Worm (Caenorhabditis elegans) whole organism, L4 larva: ENCODE measurements around the gene mdt-26.
A peak's percentile ranks its signal among the peaks of the same experiment; 100 is the strongest.

Experiments used
- D1046.2 ChIP-seq: fragments of 200-800 bp; sonication (Bioruptor generic); IDR thresholded peaks from 2 replicates; pipeline ENCODE4 v1.3.6; 2022; ENCODE audit warnings: missing genetic modification characterization, missing compliant biosample characterization
- F44E2.7 ChIP-seq: fragments of 200-800 bp; sonication (Bioruptor generic); IDR thresholded peaks from 2 replicates; pipeline ENCODE4 v2.1.2; 2022; ENCODE audit warnings: missing genetic modification characterization, missing compliant biosample characterization
- T20F7.1 ChIP-seq: fragments of 200-800 bp; sonication (Bioruptor generic); optimal IDR thresholded peaks from 2 replicates; lab custom pipeline; 2018; ENCODE audit warnings: mild to moderate bottlenecking, missing genetic modification characterization, missing compliant biosample characterization
- Y105C5A.15 ChIP-seq: fragments of 200-800 bp; sonication (Bioruptor generic); IDR thresholded peaks from 2 replicates; pipeline ENCODE4 v1.3.6; 2022; ENCODE audit warnings: missing genetic modification characterization, missing compliant biosample characterization
- Y48G9A.11 ChIP-seq: fragments of 200-800 bp; sonication (Bioruptor generic); IDR thresholded peaks from 2 replicates; pipeline ENCODE4 v1.3.6; 2022; ENCODE audit warnings: missing genetic modification reagents, missing genetic modification characterization, missing compliant biosample characterization
- Y75B8A.6 ChIP-seq: fragments of 200-800 bp; sonication (Bioruptor generic); IDR thresholded peaks from 2 replicates; pipeline ENCODE4 v1.3.6; 2022; ENCODE audit warnings: missing genetic modification reagents, missing genetic modification characterization, missing compliant biosample characterization
- ZK337.2 ChIP-seq: fragments of 200-800 bp; sonication (Bioruptor generic); IDR thresholded peaks from 2 replicates; pipeline ENCODE4 v1.3.6; 2022; ENCODE audit warnings: missing genetic modification reagents, missing genetic modification characterization, missing compliant biosample characterization
- ZK546.5 ChIP-seq, 2 experiments: sonication (generic microtip); optimal IDR thresholded peaks; 2 replicates each; lab custom pipeline; 2017; ENCODE audit warnings: missing biosample characterization in 2 of 2, missing genetic modification characterization in 2 of 2
- aha-1 ChIP-seq: fragments of 150-350 bp; peaks from one replicate; lab custom pipeline; 2014; ENCODE audit warnings: missing biosample characterization, missing genetic modification characterization
- aly-2 ChIP-seq: sonication (generic microtip); optimal IDR thresholded peaks from 2 replicates; lab custom pipeline; 2018; ENCODE audit warnings: missing biosample characterization, missing genetic modification characterization
- ama-1 ChIP-seq: fragments of 150-350 bp; optimal IDR thresholded peaks from 2 replicates; lab custom pipeline; 2014; ENCODE audit warnings: inconsistent platforms, mixed read lengths
- attf-4 ChIP-seq: sonication (generic microtip); optimal IDR thresholded peaks from 3 replicates; lab custom pipeline; 2017; ENCODE audit warnings: missing biosample characterization, missing genetic modification characterization
- ceh-20 ChIP-seq: fragments of 200-800 bp; sonication (Bioruptor generic); IDR thresholded peaks from 2 replicates; pipeline ENCODE4 v1.3.6; 2022; ENCODE audit warnings: missing genetic modification reagents, missing genetic modification characterization, missing compliant biosample characterization
- ceh-28 ChIP-seq: fragments of 150-350 bp; optimal IDR thresholded peaks from 2 replicates; lab custom pipeline; 2014; ENCODE audit warnings: missing biosample characterization, missing genetic modification reagents, missing genetic modification characterization
- ceh-32 ChIP-seq: sonication (generic microtip); optimal IDR thresholded peaks from 2 replicates; lab custom pipeline; 2016; ENCODE audit warnings: mild to moderate bottlenecking, missing genetic modification characterization, missing compliant biosample characterization; ENCODE audit not compliant: poor library complexity
- ceh-44 ChIP-seq: fragments of 200-800 bp; sonication (Bioruptor generic); IDR thresholded peaks from 2 replicates; pipeline ENCODE4 v1.3.6; 2022; ENCODE audit warnings: missing genetic modification reagents, missing genetic modification characterization, missing compliant biosample characterization
- ceh-62 ChIP-seq: sonication (generic microtip); optimal IDR thresholded peaks from 2 replicates; lab custom pipeline; 2017; ENCODE audit warnings: missing biosample characterization, missing genetic modification characterization
- ceh-82 ChIP-seq: sonication (generic microtip); optimal IDR thresholded peaks from 2 replicates; lab custom pipeline; 2017; ENCODE audit warnings: missing biosample characterization, missing genetic modification characterization
- cey-2 ChIP-seq: sonication (generic microtip); optimal IDR thresholded peaks from 3 replicates; lab custom pipeline; 2017; ENCODE audit warnings: missing genetic modification characterization, mild to moderate bottlenecking, missing compliant biosample characterization, antibody characterized with exemption, borderline replicate concordance; ENCODE audit not compliant: insufficient read depth
- dmd-8 ChIP-seq: fragments of 200-800 bp; sonication (Bioruptor generic); IDR thresholded peaks from 2 replicates; pipeline ENCODE4 v1.3.6; 2022; ENCODE audit warnings: missing genetic modification characterization, missing compliant biosample characterization
- duxl-1 ChIP-seq: sonication (generic microtip); optimal IDR thresholded peaks from 2 replicates; lab custom pipeline; 2016; ENCODE audit warnings: mild to moderate bottlenecking, missing genetic modification characterization, moderate library complexity, missing compliant biosample characterization; ENCODE audit not compliant: poor library complexity
- egl-43 ChIP-seq: fragments of 200-800 bp; sonication (Bioruptor generic); IDR thresholded peaks from 2 replicates; pipeline ENCODE4 v1.3.6; 2022; ENCODE audit warnings: missing genetic modification reagents, missing genetic modification characterization, missing compliant biosample characterization
- hlh-30 ChIP-seq: sonication (generic microtip); optimal IDR thresholded peaks from 2 replicates; lab custom pipeline; 2017; ENCODE audit warnings: antibody characterized with exemption, mild to moderate bottlenecking, missing genetic modification characterization, missing compliant biosample characterization; ENCODE audit not compliant: insufficient read depth
- hmg-1.1 ChIP-seq: fragments of 200-800 bp; sonication (Bioruptor generic); IDR thresholded peaks from 2 replicates; pipeline ENCODE4 v1.3.6; 2022; ENCODE audit warnings: missing genetic modification reagents, missing genetic modification characterization, missing compliant biosample characterization
- jun-1 ChIP-seq: fragments of 150-350 bp; optimal IDR thresholded peaks from 2 replicates; lab custom pipeline; 2014; ENCODE audit warnings: missing biosample characterization, missing genetic modification reagents, missing genetic modification characterization
- lin-13 ChIP-seq: fragments of 150-350 bp; optimal IDR thresholded peaks from 2 replicates; lab custom pipeline; 2014; ENCODE audit warnings: missing biosample characterization, missing genetic modification reagents, missing genetic modification characterization
- lin-15B ChIP-seq: fragments of 150-350 bp; sonication (generic microtip); optimal IDR thresholded peaks from 3 replicates; lab custom pipeline; 2014; ENCODE audit warnings: missing biosample characterization, missing genetic modification characterization
- lsy-2 ChIP-seq, 2 experiments: fragments of 150-350 bp in 1 of 2; sonication (generic microtip) in 1 of 2; optimal IDR thresholded peaks; 2 replicates each; lab custom pipeline; 2014 to 2017; ENCODE audit warnings: missing biosample characterization in 2 of 2, missing genetic modification characterization in 2 of 2
- madf-9 ChIP-seq: fragments of 200-800 bp; sonication (Bioruptor generic); conservative IDR thresholded peaks from 2 replicates; pipeline ENCODE4 v1.3.6; 2022; ENCODE audit warnings: missing genetic modification reagents, missing genetic modification characterization, missing compliant biosample characterization
- mdl-1 ChIP-seq, 2 experiments: fragments of 150-350 bp in 1 of 2; sonication (generic microtip) in 1 of 2; optimal IDR thresholded peaks; 2 replicates each; lab custom pipeline; 2014 to 2017; ENCODE audit warnings: missing biosample characterization in 2 of 2, missing genetic modification characterization in 2 of 2
- mdt-29 ChIP-seq: fragments of 200-800 bp; sonication (Bioruptor generic); IDR thresholded peaks from 2 replicates; pipeline ENCODE4 v1.3.6; 2022; ENCODE audit warnings: missing genetic modification reagents, missing genetic modification characterization, missing compliant biosample characterization
- mxl-2 ChIP-seq: fragments of 200-800 bp; sonication (Bioruptor generic); conservative IDR thresholded peaks from 2 replicates; pipeline ENCODE4 v1.3.6; 2022; ENCODE audit warnings: missing genetic modification reagents, missing genetic modification characterization, missing compliant biosample characterization
- mxl-3 ChIP-seq: fragments of 200-800 bp; sonication (Bioruptor generic); optimal IDR thresholded peaks from 2 replicates; lab custom pipeline; 2018; ENCODE audit warnings: mild to moderate bottlenecking, missing genetic modification characterization, missing compliant biosample characterization
- nhr-10 ChIP-seq: fragments of 150-350 bp; optimal IDR thresholded peaks from 2 replicates; lab custom pipeline; 2014; ENCODE audit warnings: missing biosample characterization, missing genetic modification characterization
- nhr-237 ChIP-seq: sonication (generic microtip); optimal IDR thresholded peaks from 2 replicates; lab custom pipeline; 2017; ENCODE audit warnings: missing biosample characterization, missing genetic modification characterization
- nhr-41 ChIP-seq: fragments of 200-800 bp; sonication (Bioruptor generic); IDR thresholded peaks from 2 replicates; pipeline ENCODE4 v1.3.6; 2022; ENCODE audit warnings: missing genetic modification reagents, missing genetic modification characterization, missing compliant biosample characterization
- nhr-6 ChIP-seq: fragments of 150-350 bp; optimal IDR thresholded peaks from 2 replicates; lab custom pipeline; 2014; ENCODE audit warnings: missing biosample characterization, missing genetic modification characterization
- nhr-76 ChIP-seq: fragments of 150-350 bp; optimal IDR thresholded peaks from 2 replicates; lab custom pipeline; 2014; ENCODE audit warnings: missing biosample characterization, missing genetic modification characterization
- nhr-77 ChIP-seq: fragments of 150-350 bp; optimal IDR thresholded peaks from 2 replicates; lab custom pipeline; 2014; ENCODE audit warnings: missing biosample characterization, missing genetic modification characterization
- pha-4 ChIP-seq, 2 experiments: fragments of 150-350 bp in 1 of 2; fragments of 200-800 bp in 1 of 2; sonication (Bioruptor generic) in 1 of 2; IDR thresholded peaks in 1 of 2; optimal IDR thresholded peaks in 1 of 2; 2 replicates each; pipeline versions ENCODE4 v1.3.6 to Lab custom; 2014 to 2022; ENCODE audit warnings: missing genetic modification characterization in 2 of 2, missing genetic modification reagents in 2 of 2, missing biosample characterization in 1 of 2, missing compliant biosample characterization in 1 of 2
- pqm-1 ChIP-seq: sonication (generic microtip); optimal IDR thresholded peaks from 2 replicates; lab custom pipeline; 2017; ENCODE audit warnings: missing biosample characterization, missing genetic modification characterization
- rbr-2 ChIP-seq: sonication (generic microtip); optimal IDR thresholded peaks from 2 replicates; lab custom pipeline; 2016; ENCODE audit warnings: missing genotype, missing genetic modification characterization, missing compliant biosample characterization
- sdz-12 ChIP-seq: fragments of 200-800 bp; sonication (Bioruptor generic); optimal IDR thresholded peaks from 2 replicates; lab custom pipeline; 2018; ENCODE audit warnings: mild to moderate bottlenecking, missing genetic modification characterization, missing compliant biosample characterization
- set-16 ChIP-seq: fragments of 200-800 bp; sonication (Bioruptor generic); IDR thresholded peaks from 2 replicates; pipeline ENCODE4 v1.3.6; 2022; ENCODE audit warnings: missing genetic modification reagents, missing genetic modification characterization, missing compliant biosample characterization
- tag-97 ChIP-seq: fragments of 200-800 bp; sonication (Bioruptor generic); IDR thresholded peaks from 2 replicates; pipeline ENCODE4 v1.3.6; 2022; ENCODE audit warnings: missing genetic modification characterization, missing compliant biosample characterization
- unc-130 ChIP-seq: sonication (generic microtip); optimal IDR thresholded peaks from 2 replicates; lab custom pipeline; 2016; ENCODE audit warnings: missing genetic modification reagents, missing genetic modification characterization, missing compliant biosample characterization
- zag-1 ChIP-seq: fragments of 150-350 bp; optimal IDR thresholded peaks from 2 replicates; lab custom pipeline; 2014; ENCODE audit warnings: missing biosample characterization, missing genetic modification characterization
- zfp-3 ChIP-seq: fragments of 200-800 bp; sonication (Bioruptor generic); conservative IDR thresholded peaks from 2 replicates; pipeline ENCODE4 v1.3.6; 2022; ENCODE audit warnings: missing genetic modification reagents, missing genetic modification characterization, missing compliant biosample characterization

Gene mdt-26

ce11 chrII:5660736-5661734 is at the start of gene mdt-26, which contains the start of gene ift-43 (continued):
- TF ChIP-seq mxl-2 (GFP tag; lab: Robert Waterston, UW) (no peak), pqm-1 (tag; lab: Kevin White, UChicago) (no peak), F44E2.7 (GFP tag; lab: Robert Waterston, UW) (0 out of 2 replicates have a peak, but pooled peaks have one; percentile 41), unc-130 (no peak), ZK337.2 (GFP tag; lab: Robert Waterston, UW) (no peak), pha-4 (GFP tag; IDR thresholded peaks at IDR 0.05; lab: Robert Waterston, UW) (peak; percentile 72; the same call in 1 of the 2 replicates), pha-4 (tag; optimal IDR thresholded peaks at IDR 0.05; lab: Kevin White, UChicago) (no peak), Y75B8A.6 (GFP tag; lab: Robert Waterston, UW) (peak; percentile 73; the same call in 1 of the 2 replicates), attf-4 (tag; lab: Kevin White, UChicago) (no peak), ceh-82 (tag; lab: Kevin White, UChicago) (peak; percentile 34), zfp-3 (GFP tag; lab: Robert Waterston, UW) (0 out of 2 replicates have a peak, but pooled peaks have one; percentile 36), nhr-77 (tag; lab: Kevin White, UChicago) (peak; percentile 0), jun-1 (tag; lab: Kevin White, UChicago) (peak; percentile 57), lin-15B (tag; lab: Kevin White, UChicago) (no peak), nhr-76 (tag; lab: Kevin White, UChicago) (no peak), mdt-29 (GFP tag; lab: Robert Waterston, UW) (peak; percentile 65; the same call in 1 of the 2 replicates), aly-2 (tag; lab: Kevin White, UChicago) (no peak), T20F7.1 (no peak), Y105C5A.15 (no peak), hmg-1.1 (peak; percentile 94), nhr-41 (GFP tag; lab: Robert Waterston, UW) (peak; percentile 65; the same call in 1 of the 2 replicates), ceh-32 (peak; percentile 55), madf-9 (GFP tag; lab: Robert Waterston, UW) (peak; percentile 67), zag-1 (tag; lab: Kevin White, UChicago) (no peak), Y48G9A.11 (GFP tag; lab: Robert Waterston, UW) (peak; percentile 30; the same call in 1 of the 2 replicates), D1046.2 (no peak), ceh-44 (GFP tag; lab: Robert Waterston, UW) (peak; percentile 64; the same call in 1 of the 2 replicates), nhr-6 (tag; lab: Kevin White, UChicago) (no peak), duxl-1 (tag; lab: Kevin White, UChicago) (peak; percentile 31), ceh-28 (tag; lab: Kevin White, UChicago) (peak; percentile 76), hlh-30 (tag; lab: Kevin White, UChicago) (peak; percentile 79), cey-2 (no peak), ZK546.5 (tag; optimal IDR thresholded peaks at IDR 0.05; lab: Kevin White, UChicago) (peak in 1 of 2 experiments; percentile 3), ama-1 (lab: Kevin White, UChicago) (peak; percentile 100), ceh-20 (GFP tag; lab: Robert Waterston, UW) (peak; percentile 67), tag-97 (GFP tag; lab: Robert Waterston, UW) (no peak), sdz-12 (GFP tag; lab: Kevin White, UChicago) (no peak), aha-1 (tag; lab: Kevin White, UChicago) (peak; percentile 99), ceh-62 (no peak), nhr-10 (tag; lab: Kevin White, UChicago) (no peak), lsy-2 (tag; optimal IDR thresholded peaks at IDR 0.05; lab: Kevin White, UChicago) (peak; percentile 39 to 80), egl-43 (GFP tag; lab: Robert Waterston, UW) (peak; percentile 95), dmd-8 (peak; percentile 74; the same call in 1 of the 2 replicates), set-16 (GFP tag; lab: Robert Waterston, UW) (peak; percentile 99), rbr-2 (peak; percentile 76), lin-13 (peak; percentile 69), mdl-1 (tag; optimal IDR thresholded peaks at IDR 0.05; lab: Kevin White, UChicago) (peak; percentile 76 to 88), mxl-3 (GFP tag; lab: Kevin White, UChicago) (peak; percentile 47), nhr-237 (no peak)
